Fruit fly (Drosophila melanogaster) S2 (cell line): ENCODE data around the gene scyl.

Experiments used
- CG8478 ChIP-seq: fragments of >200 bp; optimal IDR thresholded peaks from 2 replicates; lab custom pipeline; 2018
- CTCF ChIP-seq, 2 experiments: fragments of >200 bp; optimal IDR thresholded peaks; 2 replicates each; lab custom pipeline; 2018

dm6 chr3L:11233547-11233946 is 18.6 kb upstream of the scyl start:
- no peak for TF ChIP-seq CG8478 (lab: Kevin White, UChicago)
- TF ChIP-seq CTCF (optimal IDR thresholded peaks at IDR 0.05; lab: Kevin White, UChicago) = no peak
